Fruit fly (Drosophila melanogaster) Kc167 (cell line): ENCODE measurements around the gene CG18048.

Source experiments
- Myc ChIP-seq: fragments of >200 bp; optimal IDR thresholded peaks from 2 replicates; lab custom pipeline; 2017; ENCODE audit warnings: missing external identifiers
- Sin3A ChIP-seq: fragments of >200 bp; optimal IDR thresholded peaks from 2 replicates; lab custom pipeline; 2018; ENCODE audit warnings: missing external identifiers
- psq ChIP-seq: fragments of >200 bp; optimal IDR thresholded peaks from 2 replicates; lab custom pipeline; 2017; ENCODE audit warnings: missing external identifiers

dm6 chr3R:6381784-6382183, 35.9 kb downstream of the CG18048 start:
- TF ChIP-seq Sin3A (no peak), psq (lab: Kevin White, UChicago) (no peak), Myc (no peak)
